Fruit fly (Drosophila melanogaster) whole organism, wandering third instar larva: Measurements from ENCODE around the gene CG13877.

Experiments used
- Abd-B ChIP-seq: fragments of >200 bp; optimal IDR thresholded peaks from 2 replicates; lab custom pipeline; 2017; ENCODE audit warnings: missing biosample characterization, missing genetic modification characterization
- Dif ChIP-seq: fragments of 200-275, 200-300 bp; sonication (Bioruptor generic); optimal IDR thresholded peaks from 2 replicates; lab custom pipeline; 2018; ENCODE audit warnings: missing biosample characterization, missing genetic modification characterization; ENCODE audit not compliant: partially characterized antibody
- HLH106 ChIP-seq: fragments of 200-800 bp; optimal IDR thresholded peaks from 3 replicates; lab custom pipeline; 2019; ENCODE audit warnings: missing biosample characterization, mild to moderate bottlenecking, missing genetic modification characterization, moderate library complexity
- Mio ChIP-seq: sonication (Bioruptor generic); optimal IDR thresholded peaks from 2 replicates; lab custom pipeline; 2016; ENCODE audit warnings: missing biosample characterization, missing genetic modification characterization
- Rel ChIP-seq, 2 experiments: fragments of 200-800 bp; sonication (Bioruptor generic) in 1 of 2; optimal IDR thresholded peaks; 2 replicates in 1 of 2; 3 replicates in 1 of 2; lab custom pipeline; 2016 to 2019; ENCODE audit warnings: mild to moderate bottlenecking in 2 of 2, missing biosample characterization in 2 of 2, missing genetic modification characterization in 2 of 2, moderate library complexity in 1 of 2
- br ChIP-seq: fragments of 200-800 bp; sonication (Bioruptor generic); optimal IDR thresholded peaks from 2 replicates; lab custom pipeline; 2016; ENCODE audit warnings: missing biosample characterization, missing genetic modification characterization
- brk ChIP-seq: fragments of 200-800 bp; sonication (Bioruptor generic); optimal IDR thresholded peaks from 2 replicates; lab custom pipeline; 2016; ENCODE audit warnings: missing biosample characterization, mild to moderate bottlenecking, missing genetic modification characterization
- ey ChIP-seq: fragments of 200-800 bp; sonication (Bioruptor generic); optimal IDR thresholded peaks from 2 replicates; lab custom pipeline; 2016; ENCODE audit warnings: missing biosample characterization, missing genetic modification characterization
- h ChIP-seq: fragments of 200-800 bp; sonication (Bioruptor generic); optimal IDR thresholded peaks from 3 replicates; lab custom pipeline; 2016; ENCODE audit warnings: missing biosample characterization, mild to moderate bottlenecking, missing genetic modification characterization
- lola ChIP-seq: fragments of >200 bp; optimal IDR thresholded peaks from 2 replicates; lab custom pipeline; 2017; ENCODE audit warnings: missing biosample characterization, missing genetic modification characterization
- usp ChIP-seq: fragments of >200 bp; optimal IDR thresholded peaks from 2 replicates; lab custom pipeline; 2017; ENCODE audit warnings: missing biosample characterization, missing genetic modification characterization

DNA sequence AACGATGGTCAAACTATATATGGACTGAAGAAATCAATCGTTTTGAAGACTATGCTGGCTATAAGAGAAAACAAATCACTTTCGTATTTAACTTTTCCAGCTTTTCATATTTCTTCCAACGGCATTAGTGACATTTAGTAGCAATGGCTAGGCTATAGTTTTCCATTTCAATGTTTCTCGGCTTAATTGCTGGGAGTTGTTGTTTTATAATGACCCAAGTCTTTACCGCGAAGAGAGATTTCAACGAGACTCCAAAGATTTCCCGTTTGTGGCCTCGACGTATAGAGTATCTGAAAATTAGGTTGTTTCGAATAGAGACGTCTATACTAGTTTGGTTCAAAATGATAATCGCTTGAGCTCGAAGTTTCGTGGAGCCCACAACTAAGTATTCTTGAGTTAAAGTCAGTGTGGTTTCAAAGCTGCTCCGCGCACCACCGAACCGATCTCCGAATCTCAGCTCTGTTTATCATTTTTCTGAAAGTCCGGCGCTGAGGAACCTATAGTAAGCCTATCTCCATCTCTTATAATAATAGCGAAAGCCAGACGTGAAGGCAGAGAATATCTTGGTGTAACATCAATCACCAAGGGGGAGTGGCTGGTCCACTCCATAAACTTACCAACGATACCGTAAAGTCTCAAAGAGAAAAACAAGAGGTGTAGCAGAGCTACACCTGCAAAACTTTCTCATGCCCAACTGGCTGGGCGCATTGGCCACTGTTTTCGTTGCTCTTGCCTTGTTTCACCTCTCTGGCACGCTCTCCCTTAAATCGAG lies 38.2 kb upstream of the CG13877 start, which contains the start of gene CG13875:
- TF ChIP-seq usp (GFP tag; lab: Kevin White, UChicago), result no peak
- no peak for TF ChIP-seq ey (GFP tag; lab: Kevin White, UChicago)
- no peak for TF ChIP-seq Abd-B (GFP tag; lab: Kevin White, UChicago)
- no peak for TF ChIP-seq h
- no peak for TF ChIP-seq brk (GFP tag; lab: Kevin White, UChicago)
- no peak for TF ChIP-seq Mio (GFP tag; lab: Kevin White, UChicago)
- TF ChIP-seq lola (GFP tag; lab: Kevin White, UChicago), result no peak
- no peak for TF ChIP-seq br
- TF ChIP-seq HLH106, result no peak
- TF ChIP-seq Dif, result peak; percentile 88
- no peak for TF ChIP-seq Rel (GFP tag; optimal IDR thresholded peaks at IDR 0.05; lab: Kevin White, UChicago)
- TF ChIP-seq Rel (tag; optimal IDR thresholded peaks at IDR 0.05; lab: Kevin White, UChicago), result no peak
